Worm (Caenorhabditis elegans) whole organism, L3 larva: Measurements from ENCODE around the gene elp-1.
A peak's percentile ranks its signal among the peaks of the same experiment; 100 is the strongest.

Experiments
- ZK546.5 ChIP-seq: sonication (generic microtip); optimal IDR thresholded peaks from 2 replicates; lab custom pipeline; 2017; ENCODE audit warnings: missing biosample characterization, missing genetic modification characterization
- aly-2 ChIP-seq: fragments of 150-350 bp; optimal IDR thresholded peaks from 2 replicates; lab custom pipeline; 2014; ENCODE audit warnings: missing biosample characterization, missing genetic modification characterization
- ama-1 ChIP-seq: fragments of 150-350 bp; optimal IDR thresholded peaks from 2 replicates; lab custom pipeline; 2018
- ceh-16 ChIP-seq: sonication (generic microtip); optimal IDR thresholded peaks from 2 replicates; lab custom pipeline; 2017; ENCODE audit warnings: missing biosample characterization, missing genetic modification characterization
- ceh-28 ChIP-seq: fragments of 150-350 bp; optimal IDR thresholded peaks from 2 replicates; lab custom pipeline; 2014; ENCODE audit warnings: missing biosample characterization, missing genetic modification reagents, missing genetic modification characterization
- ceh-82 ChIP-seq: fragments of 150-350 bp; optimal IDR thresholded peaks from 2 replicates; lab custom pipeline; 2014; ENCODE audit warnings: missing biosample characterization, missing genetic modification characterization
- ceh-9 ChIP-seq: sonication (generic microtip); optimal IDR thresholded peaks from 2 replicates; lab custom pipeline; 2018; ENCODE audit warnings: missing biosample characterization, missing genetic modification characterization
- daf-12 ChIP-seq: fragments of 150-350 bp; optimal IDR thresholded peaks from 2 replicates; lab custom pipeline; 2014; ENCODE audit warnings: missing biosample characterization, missing genetic modification reagents, missing genetic modification characterization
- egl-27 ChIP-seq: sonication (generic microtip); optimal IDR thresholded peaks from 4 replicates; lab custom pipeline; 2017; ENCODE audit warnings: missing biosample characterization, missing genetic modification reagents, missing genetic modification characterization
- elt-2 ChIP-seq: sonication (generic microtip); optimal IDR thresholded peaks from 2 replicates; lab custom pipeline; 2016; ENCODE audit warnings: missing genetic modification reagents, mild to moderate bottlenecking, missing genetic modification characterization, missing compliant biosample characterization
- elt-3 ChIP-seq, 3 experiments: fragments of 150-350 bp in 1 of 3; sonication (generic microtip) in 2 of 3; optimal IDR thresholded peaks; 2 replicates in 2 of 3; 4 replicates in 1 of 3; lab custom pipeline; 2014 to 2017; ENCODE audit warnings: missing biosample characterization in 3 of 3, missing genetic modification characterization in 3 of 3
- eor-1 ChIP-seq, 2 experiments: fragments of 150-350 bp; optimal IDR thresholded peaks; 2 replicates each; lab custom pipeline; 2014 to 2018; ENCODE audit warnings: missing biosample characterization in 2 of 2, missing genetic modification characterization in 2 of 2
- fkh-10 ChIP-seq: sonication (generic microtip); optimal IDR thresholded peaks from 2 replicates; lab custom pipeline; 2017; ENCODE audit warnings: missing biosample characterization, missing genetic modification reagents, missing genetic modification characterization
- fkh-2 ChIP-seq: fragments of 150-350 bp; optimal IDR thresholded peaks from 2 replicates; lab custom pipeline; 2014; ENCODE audit warnings: missing biosample characterization, missing genetic modification reagents, missing genetic modification characterization
- hmg-11 ChIP-seq: sonication (generic microtip); optimal IDR thresholded peaks from 2 replicates; lab custom pipeline; 2016; ENCODE audit warnings: missing genetic modification characterization, missing compliant biosample characterization
- lin-39 ChIP-seq: fragments of 150-350 bp; optimal IDR thresholded peaks from 2 replicates; lab custom pipeline; 2018; ENCODE audit warnings: missing biosample characterization, missing genetic modification reagents, missing genetic modification characterization
- mdl-1 ChIP-seq: fragments of 150-350 bp; optimal IDR thresholded peaks from 2 replicates; lab custom pipeline; 2014; ENCODE audit warnings: missing biosample characterization, missing genetic modification characterization
- nfya-1 ChIP-seq: sonication (generic microtip); optimal IDR thresholded peaks from 2 replicates; lab custom pipeline; 2017; ENCODE audit warnings: missing genetic modification characterization, mild to moderate bottlenecking, missing compliant biosample characterization, antibody characterized with exemption, moderate library complexity; ENCODE audit not compliant: insufficient read depth
- nhr-11 ChIP-seq: fragments of 150-350 bp; optimal IDR thresholded peaks from 2 replicates; lab custom pipeline; 2014; ENCODE audit warnings: missing biosample characterization, missing genetic modification characterization
- nhr-23 ChIP-seq: fragments of 150-350 bp; optimal IDR thresholded peaks from 2 replicates; lab custom pipeline; 2014; ENCODE audit warnings: missing biosample characterization, missing genetic modification reagents, missing genetic modification characterization
- nhr-25 ChIP-seq: sonication (generic microtip); optimal IDR thresholded peaks from 2 replicates; lab custom pipeline; 2017; ENCODE audit warnings: missing biosample characterization, missing genetic modification characterization
- nhr-28 ChIP-seq: fragments of 150-350 bp; optimal IDR thresholded peaks from 2 replicates; lab custom pipeline; 2014; ENCODE audit warnings: missing biosample characterization, missing genetic modification characterization
- nhr-43 ChIP-seq: sonication (generic microtip); optimal IDR thresholded peaks from 2 replicates; lab custom pipeline; 2016; ENCODE audit warnings: mild to moderate bottlenecking, missing genetic modification characterization, missing compliant biosample characterization; ENCODE audit not compliant: poor library complexity, severe bottlenecking
- nhr-67 ChIP-seq: fragments of 150-350 bp; optimal IDR thresholded peaks from 2 replicates; lab custom pipeline; 2014; ENCODE audit warnings: missing biosample characterization, missing genetic modification characterization
- nhr-76 ChIP-seq: fragments of 150-350 bp; sonication (generic microtip); optimal IDR thresholded peaks from 5 replicates; lab custom pipeline; 2014; ENCODE audit warnings: missing biosample characterization, missing genetic modification characterization
- pha-4 ChIP-seq: fragments of 150-350 bp; optimal IDR thresholded peaks from 2 replicates; lab custom pipeline; 2014; ENCODE audit warnings: missing biosample characterization, missing genetic modification reagents, missing genetic modification characterization
- pqm-1 ChIP-seq: fragments of 150-350 bp; optimal IDR thresholded peaks from 2 replicates; lab custom pipeline; 2017; ENCODE audit warnings: missing biosample characterization, missing genetic modification characterization, inconsistent platforms
- sea-2 ChIP-seq: fragments of 150-350 bp; sonication (generic microtip); optimal IDR thresholded peaks from 4 replicates; lab custom pipeline; 2014; ENCODE audit warnings: missing biosample characterization, missing genetic modification reagents, missing genetic modification characterization
- skn-1 ChIP-seq: fragments of 150-350 bp; optimal IDR thresholded peaks from 2 replicates; lab custom pipeline; 2014; ENCODE audit warnings: missing biosample characterization, missing genetic modification characterization
- snpc-4 ChIP-seq: fragments of 150-350 bp; optimal IDR thresholded peaks from 2 replicates; lab custom pipeline; 2014; ENCODE audit warnings: missing biosample characterization, missing genetic modification characterization
- ztf-4 ChIP-seq: fragments of 150-350 bp; optimal IDR thresholded peaks from 2 replicates; lab custom pipeline; 2014; ENCODE audit warnings: missing biosample characterization, missing genetic modification characterization

The elp-1 gene

DNA sequence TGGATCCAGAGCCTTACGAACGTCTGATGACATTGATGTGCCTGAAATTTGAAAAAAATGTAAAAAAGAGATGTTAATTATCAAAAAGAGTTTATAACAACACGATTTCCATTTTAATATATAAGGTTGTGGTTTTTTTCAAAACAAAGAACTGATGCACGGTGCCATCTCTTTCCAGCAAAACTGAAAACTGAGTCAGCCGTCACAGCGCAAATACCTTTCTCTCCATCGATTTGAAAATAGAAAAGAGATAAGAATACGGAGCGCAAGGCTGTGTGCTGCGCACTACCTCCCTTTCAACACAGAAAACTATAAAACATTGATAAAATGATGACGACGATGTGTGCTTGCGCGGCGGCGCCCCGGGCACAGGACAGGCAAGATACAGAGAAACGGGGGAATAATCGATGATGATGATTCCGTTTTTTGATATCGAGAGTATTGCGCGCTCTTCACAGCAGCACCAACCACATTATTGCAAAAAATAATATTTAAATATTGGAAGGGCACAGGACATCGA is 22.5 kb upstream of the elp-1 start, which contains the start of gene Y44A6D.3:
Y44A6D.3 (minus strand) TSS at position 51 of the 520 bp plus-strand sequence.
- TF ChIP-seq elt-3 (tag; optimal IDR thresholded peaks at IDR 0.05; lab: Kevin White, UChicago) (no peak), pqm-1 (tag; lab: Kevin White, UChicago) (peak; percentile 43), elt-2 (tag; lab: Kevin White, UChicago) (peak; percentile 68)

DNA sequence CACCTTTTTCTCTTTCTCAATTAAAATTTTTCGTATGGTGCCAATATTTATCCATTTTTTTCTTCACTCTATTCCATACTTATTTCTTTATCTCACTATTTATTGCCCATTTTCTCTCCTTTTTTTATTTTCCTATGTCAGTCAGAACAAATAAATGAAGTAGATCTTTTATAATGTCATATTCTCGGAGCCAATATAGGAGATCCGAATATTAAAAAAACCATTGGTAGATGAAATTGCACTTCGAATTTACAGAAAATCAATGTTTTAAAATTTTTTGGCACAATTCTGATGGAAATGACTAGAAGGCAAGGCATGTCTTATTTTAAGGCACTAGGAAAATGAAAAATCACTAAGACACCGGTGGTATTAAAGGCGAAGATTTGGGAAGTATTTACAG is 20.7 kb upstream of the elp-1 start:
- TF ChIP-seq daf-12 (tag; lab: Kevin White, UChicago) (no peak), hmg-11 (no peak), aly-2 (tag; lab: Kevin White, UChicago) (no peak), ceh-82 (peak; percentile 24), mdl-1 (tag; lab: Kevin White, UChicago) (no peak), nhr-67 (tag; lab: Kevin White, UChicago) (no peak), nhr-25 (no peak)

DNA sequence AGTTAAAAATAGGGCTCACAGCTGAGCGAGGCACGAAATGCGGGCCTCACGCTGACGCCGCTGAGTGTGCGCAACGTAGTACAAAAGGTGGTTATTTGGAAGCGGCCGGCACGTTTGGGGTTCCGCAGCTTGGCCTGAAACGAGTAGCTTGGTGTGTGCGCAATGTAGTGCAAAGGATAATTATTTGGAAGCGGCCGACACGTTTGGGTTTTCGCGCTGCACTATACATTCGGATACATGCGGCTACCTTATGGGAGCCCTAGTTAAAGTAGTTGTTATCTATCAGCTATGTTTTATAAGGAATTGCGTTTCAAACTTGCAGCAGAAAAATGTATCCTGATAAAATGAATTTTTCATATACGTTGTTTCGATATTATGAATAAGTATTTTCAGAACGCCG is 20.1 kb upstream of the elp-1 start, which contains the start of gene Y44A6D.1:
Y44A6D.1 (minus strand) TSS at position 23 of the 400 bp plus-strand sequence.
- no peak for TF ChIP-seq ceh-16 (tag; lab: Kevin White, UChicago)

DNA sequence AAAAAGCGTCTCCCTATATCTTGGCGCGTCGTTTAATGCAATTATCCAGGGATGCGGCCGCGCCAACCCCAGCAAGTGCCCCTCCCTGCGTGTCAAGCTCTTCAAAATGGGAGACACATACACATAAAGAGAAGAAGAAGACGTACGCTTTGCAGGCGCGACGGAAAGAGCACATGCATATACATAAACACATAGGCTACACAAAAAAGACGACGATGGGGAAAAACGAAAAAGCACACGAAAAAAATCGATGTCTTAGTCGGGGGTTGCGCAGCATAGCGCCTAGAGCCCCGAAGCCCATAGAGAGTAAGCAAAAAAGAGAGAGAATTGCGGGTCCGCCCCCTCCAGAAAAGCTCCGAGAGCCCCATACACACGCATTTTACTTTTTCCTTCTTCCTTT is 19.1 kb upstream of the elp-1 start, which contains the start of gene tpan-1:
tpan-1 (plus strand) TSS at position 398 of the 400 bp plus-strand sequence.
- TF ChIP-seq nfya-1 (peak; percentile 76), nhr-23 (tag; lab: Kevin White, UChicago) (no peak), nhr-43 (no peak), skn-1 (tag; lab: Kevin White, UChicago) (peak; percentile 6), pqm-1 (tag; lab: Kevin White, UChicago) (no peak), nhr-11 (no peak), nhr-67 (tag; lab: Kevin White, UChicago) (no peak), nhr-76 (no peak), elt-3 (tag; optimal IDR thresholded peaks at IDR 0.05; lab: Kevin White, UChicago) (no peak), fkh-2 (no peak), elt-2 (tag; lab: Kevin White, UChicago) (no peak), hmg-11 (peak; percentile 29), ZK546.5 (tag; lab: Kevin White, UChicago) (no peak), ceh-9 (tag; lab: Kevin White, UChicago) (no peak), snpc-4 (tag; lab: Kevin White, UChicago) (peak; percentile 38), eor-1 (tag; optimal IDR thresholded peaks at IDR 0.05; lab: Kevin White, UChicago) (no peak), ama-1 (lab: Kevin White, UChicago) (no peak), mdl-1 (tag; lab: Kevin White, UChicago) (peak; percentile 19), nhr-28 (tag; lab: Kevin White, UChicago) (no peak), pha-4 (tag; lab: Kevin White, UChicago) (no peak), lin-39 (tag; lab: Kevin White, UChicago) (peak; percentile 79), ceh-28 (tag; lab: Kevin White, UChicago) (peak; percentile 1), fkh-10 (GFP tag; lab: Kevin White, UChicago) (peak; percentile 89), sea-2 (GFP tag; lab: Kevin White, UChicago) (no peak)

DNA sequence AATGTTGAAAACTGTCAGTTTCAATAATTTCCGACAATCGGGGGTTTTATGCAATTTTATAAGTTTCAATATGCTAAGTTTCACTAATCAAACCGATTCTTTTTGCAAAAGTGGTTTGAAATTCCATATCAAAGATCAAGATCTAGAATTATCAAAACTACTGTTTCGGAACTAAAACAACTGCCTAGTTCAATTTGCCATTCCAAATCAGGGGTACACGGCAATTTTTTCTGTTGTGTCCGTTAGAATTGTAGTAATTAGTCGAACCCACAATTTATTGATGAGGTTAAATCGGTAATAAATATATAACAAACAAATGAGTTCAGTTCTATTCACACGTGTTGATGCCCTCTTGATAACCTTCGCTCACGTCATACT is 15.9 kb upstream of the elp-1 start:
- TF ChIP-seq pha-4 (tag; lab: Kevin White, UChicago), result no peak
- no peak for TF ChIP-seq ceh-9 (tag; lab: Kevin White, UChicago)
- no peak for TF ChIP-seq nfya-1
- TF ChIP-seq fkh-2, result no peak
- TF ChIP-seq ztf-4, result no peak
- TF ChIP-seq nhr-25, result no peak
- no peak for TF ChIP-seq egl-27 (tag; lab: Kevin White, UChicago)
